Worm (Caenorhabditis elegans): ENCODE results near the gene Y116A8C.3.

- TF ChIP-seq mls-2 (tag; optimal IDR thresholded peaks at IDR 0.05), result no peak
- no peak for TF ChIP-seq nhr-76 (tag; optimal IDR thresholded peaks at IDR 0.05)
- TF ChIP-seq snpc-4 (tag; optimal IDR thresholded peaks at IDR 0.05), result no peak
- TF ChIP-seq elt-3 (tag; optimal IDR thresholded peaks at IDR 0.05), result no peak
- no peak for TF ChIP-seq blmp-1 (tag; optimal IDR thresholded peaks at IDR 0.05)
- no peak for TF ChIP-seq nhr-237 (tag; optimal IDR thresholded peaks at IDR 0.05)
- TF ChIP-seq ztf-11 (tag; optimal IDR thresholded peaks at IDR 0.05), result no peak
- TF ChIP-seq ces-1 (GFP tag; optimal IDR thresholded peaks at IDR 0.05), result no peak
- no peak for TF ChIP-seq zip-8 (tag; optimal IDR thresholded peaks at IDR 0.05)
- TF ChIP-seq nhr-12 (tag; optimal IDR thresholded peaks at IDR 0.05), result no peak
- no peak for TF ChIP-seq hlh-1 (tag; optimal IDR thresholded peaks at IDR 0.05)
- TF ChIP-seq pha-4 (tag; optimal IDR thresholded peaks at IDR 0.05), result no peak
- no peak for TF ChIP-seq sem-2 (GFP tag; optimal IDR thresholded peaks at IDR 0.05)
- TF ChIP-seq nhr-2 (tag; optimal IDR thresholded peaks at IDR 0.05), result no peak
These were observed 15.2 kb downstream of the Y116A8C.3 start, which contains the start of gene Y116A8C.49 for ce11 chrIV:16931077-16931476.

Data from whole organism, mixed stage, embryonic.